Fruit fly (Drosophila melanogaster): Measurements from ENCODE around the gene phu.

Gene phu

DNA sequence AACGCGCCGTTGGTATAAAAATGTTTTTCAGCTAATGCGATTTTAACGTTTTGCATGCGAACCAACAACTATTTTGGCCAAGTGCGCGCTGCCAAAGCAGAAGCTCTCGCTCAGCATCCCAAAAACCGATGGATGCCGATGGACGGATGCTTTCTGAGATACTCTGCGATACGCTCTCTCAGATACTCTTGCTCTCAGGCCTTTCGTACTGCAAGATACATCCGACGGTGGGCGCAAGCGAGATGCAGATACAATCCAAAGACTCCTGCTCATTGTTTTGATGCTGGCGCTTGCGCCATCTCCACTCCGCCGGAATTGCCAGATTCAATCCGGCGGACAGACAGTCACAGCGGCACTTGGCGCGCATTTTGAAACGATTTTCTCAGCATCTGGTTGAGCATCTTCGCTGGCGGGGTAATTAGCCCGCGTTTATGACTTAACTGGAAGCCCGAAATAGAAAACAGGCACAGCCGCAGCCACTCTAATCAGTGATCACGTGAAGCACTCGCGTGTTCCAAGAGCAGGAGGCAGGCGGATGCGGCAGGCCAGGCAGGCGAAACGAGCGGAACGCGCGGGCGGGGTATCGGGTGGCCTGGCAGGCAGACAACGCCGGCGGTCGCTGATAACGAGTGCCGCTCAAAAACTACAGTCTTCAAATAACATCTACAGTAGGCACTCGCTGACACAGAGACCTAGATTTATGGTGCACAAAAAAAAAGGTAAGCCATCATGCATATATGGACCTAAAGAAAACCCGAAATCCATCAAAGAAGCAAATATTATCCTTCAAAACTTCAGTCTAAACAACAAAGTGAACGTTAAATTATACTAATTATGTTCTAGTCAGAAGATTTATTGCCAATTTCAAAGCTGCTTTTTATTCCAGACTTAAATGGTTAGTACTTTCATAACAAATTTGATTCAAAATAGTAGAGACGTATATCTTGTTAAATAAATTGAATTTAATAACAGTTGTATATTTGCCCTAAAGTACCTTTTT, 674 bp upstream of the phu start, which contains the start of gene CG16779 (continued):
- TF ChIP-seq hbn (GFP tag; IDR thresholded peaks at IDR 0.05; ENCODE audit: partially characterized antibody) = no peak
- TF ChIP-seq ewg (GFP tag; optimal IDR thresholded peaks at IDR 0.05) = peak; percentile 100
- peak; percentile 59 for TF ChIP-seq az2 (GFP tag; optimal IDR thresholded peaks at IDR 0.05)
- peak in 1 of 3 experiments; percentile 65 for TF ChIP-seq lola (GFP tag; optimal IDR thresholded peaks at IDR 0.05)
- TF ChIP-seq CG13424 (tag; optimal IDR thresholded peaks at IDR 0.05) = peak; percentile 44
- peak in 1 of 2 experiments; percentile 74 for TF ChIP-seq Hr78 (GFP tag; optimal IDR thresholded peaks at IDR 0.05)
- TF ChIP-seq Mrtf (GFP tag; IDR thresholded peaks at IDR 0.05) = no peak
- no peak for TF ChIP-seq hkb (optimal IDR thresholded peaks at IDR 0.05)
- TF ChIP-seq hkb (GFP tag; IDR thresholded peaks at IDR 0.05) = no peak
- TF ChIP-seq CG15269 (tag; optimal IDR thresholded peaks at IDR 0.05) = peak; percentile 49
- TF ChIP-seq CG32767 (GFP tag; IDR thresholded peaks at IDR 0.05) = 0 out of 2 replicates have a peak, but pooled peaks have one; percentile 17
- no peak for TF ChIP-seq pfk (GFP tag; optimal IDR thresholded peaks at IDR 0.05)
- no peak for TF ChIP-seq Ets97D (GFP tag; optimal IDR thresholded peaks at IDR 0.05)
- peak; percentile 73 for TF ChIP-seq CG17361 (GFP tag; IDR thresholded peaks at IDR 0.05)
- no peak for TF ChIP-seq Antp (GFP tag; optimal IDR thresholded peaks at IDR 0.05)
- peak; percentile 36; the same call in 1 of the 2 replicates for TF ChIP-seq CG4404 (GFP tag; IDR thresholded peaks at IDR 0.05)
- TF ChIP-seq CG17385 (GFP tag; optimal IDR thresholded peaks at IDR 0.05) = peak; percentile 33
- TF ChIP-seq Bgb (GFP tag; IDR thresholded peaks at IDR 0.05; ENCODE audit: partially characterized antibody) = peak; percentile 20; the same call in 1 of the 2 replicates
- 0 out of 3 replicates have a peak, but pooled peaks have one; percentile 24 for TF ChIP-seq CG34224 (GFP tag; IDR thresholded peaks at IDR 0.05; ENCODE audit: partially characterized antibody)
- TF ChIP-seq CG9727 (GFP tag; optimal IDR thresholded peaks at IDR 0.05) = peak; percentile 65
- 0 out of 2 replicates have a peak, but pooled peaks have one; percentile 10 for TF ChIP-seq Xrp1 (GFP tag; IDR thresholded peaks at IDR 0.05)
- no peak for TF ChIP-seq Drgx (GFP tag; IDR thresholded peaks at IDR 0.05)
- no peak for TF ChIP-seq CG17186 (GFP tag; optimal IDR thresholded peaks at IDR 0.05)
- peak; percentile 25 for TF ChIP-seq CG8388 (GFP tag; optimal IDR thresholded peaks at IDR 0.05)
- TF ChIP-seq Fer2 (tag; optimal IDR thresholded peaks at IDR 0.05) = no peak
- TF ChIP-seq yki (optimal IDR thresholded peaks at IDR 0.05) = no peak
- peak; percentile 44 for TF ChIP-seq abd-A (tag; optimal IDR thresholded peaks at IDR 0.05)
- no peak for TF ChIP-seq CG8281 (tag; optimal IDR thresholded peaks at IDR 0.05)
- peak; percentile 82; the same call in 1 of the 4 replicates for TF ChIP-seq chinmo (GFP tag; IDR thresholded peaks at IDR 0.05; ENCODE audit: partially characterized antibody)
- TF ChIP-seq CG7745 (tag; optimal IDR thresholded peaks at IDR 0.05) = no peak
- no peak for TF ChIP-seq HmgD (GFP tag; optimal IDR thresholded peaks at IDR 0.05)
- peak; percentile 69 for TF ChIP-seq Med (GFP tag)
- peak; percentile 30; the same call in 1 of the 3 replicates for TF ChIP-seq tgo (GFP tag; IDR thresholded peaks at IDR 0.05)
- no peak for TF ChIP-seq Nf-YC (tag; optimal IDR thresholded peaks at IDR 0.05)
- TF ChIP-seq Sox100B (GFP tag; optimal IDR thresholded peaks at IDR 0.05) = peak; percentile 69
- peak in 1 of 2 experiments; percentile 56 for TF ChIP-seq Eip74EF (GFP tag; optimal IDR thresholded peaks at IDR 0.05)
- no peak for TF ChIP-seq HLH3B (GFP tag; IDR thresholded peaks at IDR 0.05)
- TF ChIP-seq Hsf (GFP tag; optimal IDR thresholded peaks at IDR 0.05) = peak; percentile 29
- TF ChIP-seq Max (GFP tag; optimal IDR thresholded peaks at IDR 0.05) = no peak
- TF ChIP-seq CG30431 (GFP tag; optimal IDR thresholded peaks at IDR 0.05) = peak; percentile 43
- TF ChIP-seq disco-r (GFP tag; optimal IDR thresholded peaks at IDR 0.05) = peak; percentile 16
- TF ChIP-seq Mes4 (GFP tag; optimal IDR thresholded peaks at IDR 0.05) = no peak
- peak; percentile 45 for TF ChIP-seq CG2120 (GFP tag; optimal IDR thresholded peaks at IDR 0.05)
- TF ChIP-seq CG16863 (GFP tag; optimal IDR thresholded peaks at IDR 0.05) = peak; percentile 10
- peak; percentile 59 for TF ChIP-seq CG30403 (GFP tag; optimal IDR thresholded peaks at IDR 0.05)
- peak; percentile 24 for TF ChIP-seq Xbp1 (GFP tag; optimal IDR thresholded peaks at IDR 0.05)
- peak; percentile 3 for TF ChIP-seq jing (GFP tag; optimal IDR thresholded peaks at IDR 0.05)
